Worm (Caenorhabditis elegans) whole organism, L3 larva: ENCODE measurements around the gene C46G7.2.

Experiments used
- ZK546.5 ChIP-seq: sonication (generic microtip); optimal IDR thresholded peaks from 2 replicates; lab custom pipeline; 2017; ENCODE audit warnings: missing biosample characterization, missing genetic modification characterization
- aly-2 ChIP-seq: fragments of 150-350 bp; optimal IDR thresholded peaks from 2 replicates; lab custom pipeline; 2014; ENCODE audit warnings: missing biosample characterization, missing genetic modification characterization
- ama-1 ChIP-seq: fragments of 150-350 bp; optimal IDR thresholded peaks from 2 replicates; lab custom pipeline; 2018
- ceh-16 ChIP-seq: sonication (generic microtip); optimal IDR thresholded peaks from 2 replicates; lab custom pipeline; 2017; ENCODE audit warnings: missing biosample characterization, missing genetic modification characterization
- ceh-9 ChIP-seq: sonication (generic microtip); optimal IDR thresholded peaks from 2 replicates; lab custom pipeline; 2018; ENCODE audit warnings: missing biosample characterization, missing genetic modification characterization
- egl-27 ChIP-seq: sonication (generic microtip); optimal IDR thresholded peaks from 4 replicates; lab custom pipeline; 2017; ENCODE audit warnings: missing biosample characterization, missing genetic modification reagents, missing genetic modification characterization
- egl-5 ChIP-seq: fragments of 150-350 bp; optimal IDR thresholded peaks from 2 replicates; lab custom pipeline; 2017; ENCODE audit warnings: missing biosample characterization, missing genetic modification reagents, missing genetic modification characterization, inconsistent platforms
- elt-1 ChIP-seq: fragments of 150-350 bp; optimal IDR thresholded peaks from 2 replicates; lab custom pipeline; 2014; ENCODE audit warnings: missing biosample characterization, missing genetic modification characterization
- eor-1 ChIP-seq, 2 experiments: fragments of 150-350 bp; optimal IDR thresholded peaks; 2 replicates each; lab custom pipeline; 2014 to 2018; ENCODE audit warnings: missing biosample characterization in 2 of 2, missing genetic modification characterization in 2 of 2
- fkh-2 ChIP-seq: fragments of 150-350 bp; optimal IDR thresholded peaks from 2 replicates; lab custom pipeline; 2014; ENCODE audit warnings: missing biosample characterization, missing genetic modification reagents, missing genetic modification characterization
- fos-1 ChIP-seq: fragments of 150-350 bp; optimal IDR thresholded peaks from 2 replicates; lab custom pipeline; 2014; ENCODE audit warnings: missing biosample characterization, missing genetic modification characterization
- jun-1 ChIP-seq: fragments of 150-350 bp; optimal IDR thresholded peaks from 2 replicates; lab custom pipeline; 2014; ENCODE audit warnings: missing biosample characterization, missing genetic modification reagents, missing genetic modification characterization
- lin-15B ChIP-seq: fragments of 150-350 bp; optimal IDR thresholded peaks from 2 replicates; lab custom pipeline; 2014; ENCODE audit warnings: missing biosample characterization, missing genetic modification characterization
- lin-39 ChIP-seq: fragments of 150-350 bp; optimal IDR thresholded peaks from 2 replicates; lab custom pipeline; 2018; ENCODE audit warnings: missing biosample characterization, missing genetic modification reagents, missing genetic modification characterization
- mdl-1 ChIP-seq: fragments of 150-350 bp; optimal IDR thresholded peaks from 2 replicates; lab custom pipeline; 2014; ENCODE audit warnings: missing biosample characterization, missing genetic modification characterization
- mml-1 ChIP-seq: fragments of 150-350 bp; sonication (generic microtip); optimal IDR thresholded peaks from 3 replicates; lab custom pipeline; 2014; ENCODE audit warnings: missing biosample characterization, missing genetic modification characterization
- nfya-1 ChIP-seq: sonication (generic microtip); optimal IDR thresholded peaks from 2 replicates; lab custom pipeline; 2017; ENCODE audit warnings: missing genetic modification characterization, mild to moderate bottlenecking, missing compliant biosample characterization, antibody characterized with exemption, moderate library complexity; ENCODE audit not compliant: insufficient read depth
- nhr-11 ChIP-seq: fragments of 150-350 bp; optimal IDR thresholded peaks from 2 replicates; lab custom pipeline; 2014; ENCODE audit warnings: missing biosample characterization, missing genetic modification characterization
- nhr-12 ChIP-seq: fragments of 150-350 bp; optimal IDR thresholded peaks from 2 replicates; lab custom pipeline; 2014; ENCODE audit warnings: missing biosample characterization, missing genetic modification characterization
- nhr-23 ChIP-seq: fragments of 150-350 bp; optimal IDR thresholded peaks from 2 replicates; lab custom pipeline; 2014; ENCODE audit warnings: missing biosample characterization, missing genetic modification reagents, missing genetic modification characterization
- nhr-25 ChIP-seq: sonication (generic microtip); optimal IDR thresholded peaks from 2 replicates; lab custom pipeline; 2017; ENCODE audit warnings: missing biosample characterization, missing genetic modification characterization
- nhr-28 ChIP-seq: fragments of 150-350 bp; optimal IDR thresholded peaks from 2 replicates; lab custom pipeline; 2014; ENCODE audit warnings: missing biosample characterization, missing genetic modification characterization
- nhr-43 ChIP-seq: sonication (generic microtip); optimal IDR thresholded peaks from 2 replicates; lab custom pipeline; 2016; ENCODE audit warnings: mild to moderate bottlenecking, missing genetic modification characterization, missing compliant biosample characterization; ENCODE audit not compliant: poor library complexity, severe bottlenecking
- nhr-76 ChIP-seq: fragments of 150-350 bp; sonication (generic microtip); optimal IDR thresholded peaks from 5 replicates; lab custom pipeline; 2014; ENCODE audit warnings: missing biosample characterization, missing genetic modification characterization
- nhr-77 ChIP-seq: fragments of 150-350 bp; optimal IDR thresholded peaks from 2 replicates; lab custom pipeline; 2014; ENCODE audit warnings: missing biosample characterization, missing genetic modification characterization
- pha-4 ChIP-seq: fragments of 150-350 bp; optimal IDR thresholded peaks from 2 replicates; lab custom pipeline; 2014; ENCODE audit warnings: missing biosample characterization, missing genetic modification reagents, missing genetic modification characterization
- pqm-1 ChIP-seq: fragments of 150-350 bp; optimal IDR thresholded peaks from 2 replicates; lab custom pipeline; 2017; ENCODE audit warnings: missing biosample characterization, missing genetic modification characterization, inconsistent platforms
- skn-1 ChIP-seq: fragments of 150-350 bp; optimal IDR thresholded peaks from 2 replicates; lab custom pipeline; 2014; ENCODE audit warnings: missing biosample characterization, missing genetic modification characterization
- tbx-2 ChIP-seq: sonication (generic microtip); optimal IDR thresholded peaks from 2 replicates; lab custom pipeline; 2016; ENCODE audit warnings: mild to moderate bottlenecking, missing genetic modification characterization, missing compliant biosample characterization
- unc-39 ChIP-seq: sonication (generic microtip); optimal IDR thresholded peaks from 4 replicates; lab custom pipeline; 2017; ENCODE audit warnings: missing biosample characterization, missing genetic modification characterization
- unc-62 ChIP-seq: fragments of 150-350 bp; sonication (generic microtip); optimal IDR thresholded peaks from 4 replicates; lab custom pipeline; 2014; ENCODE audit warnings: missing biosample characterization, missing genetic modification reagents, missing genetic modification characterization
- zag-1 ChIP-seq: fragments of 150-350 bp; optimal IDR thresholded peaks from 2 replicates; lab custom pipeline; 2014; ENCODE audit warnings: missing biosample characterization, missing genetic modification characterization
- ztf-11 ChIP-seq: fragments of 150-350 bp; optimal IDR thresholded peaks from 2 replicates; lab custom pipeline; 2014; ENCODE audit warnings: missing biosample characterization, missing genetic modification characterization
- ztf-4 ChIP-seq: fragments of 150-350 bp; optimal IDR thresholded peaks from 2 replicates; lab custom pipeline; 2014; ENCODE audit warnings: missing biosample characterization, missing genetic modification characterization

Gene C46G7.2

ce11 chrIV:5983191-5983590 lies 31.8 kb upstream of the C46G7.2 start:
- TF ChIP-seq pha-4 (tag; lab: Kevin White, UChicago): no peak
- TF ChIP-seq nhr-77: no peak
- no peak for TF ChIP-seq nhr-28 (tag; lab: Kevin White, UChicago)

- TF ChIP-seq lin-39 (tag; lab: Kevin White, UChicago): peak; percentile 8
- TF ChIP-seq nhr-28 (tag; lab: Kevin White, UChicago): no peak
- no peak for TF ChIP-seq nhr-11 (tag; lab: Kevin White, UChicago)
Observed at ce11 chrIV:5985422-5985821, 29.6 kb upstream of the C46G7.2 start.

ce11 chrIV:5985823-5986222 lies 29.2 kb upstream of the C46G7.2 start:
- TF ChIP-seq pqm-1 (tag; lab: Kevin White, UChicago): no peak
- no peak for TF ChIP-seq nhr-12 (tag; lab: Kevin White, UChicago)
- TF ChIP-seq egl-5 (tag; lab: Kevin White, UChicago): no peak
- TF ChIP-seq ama-1 (lab: Kevin White, UChicago): peak; percentile 39
- no peak for TF ChIP-seq egl-27 (tag; lab: Kevin White, UChicago)
- no peak for TF ChIP-seq mdl-1 (tag; lab: Kevin White, UChicago)
- TF ChIP-seq zag-1 (tag; lab: Kevin White, UChicago): no peak
- TF ChIP-seq eor-1 (tag; optimal IDR thresholded peaks at IDR 0.05; lab: Kevin White, UChicago): no peak
- TF ChIP-seq unc-39 (tag; lab: Kevin White, UChicago): no peak
- no peak for TF ChIP-seq ceh-16 (tag; lab: Kevin White, UChicago)
- no peak for TF ChIP-seq ZK546.5 (tag; lab: Kevin White, UChicago)
- no peak for TF ChIP-seq jun-1 (tag; lab: Kevin White, UChicago)
- TF ChIP-seq mml-1: no peak
- peak; percentile 1 for TF ChIP-seq aly-2 (tag; lab: Kevin White, UChicago)
- TF ChIP-seq, all 47 proteins: peak for 2

- no peak for TF ChIP-seq eor-1 (tag; optimal IDR thresholded peaks at IDR 0.05; lab: Kevin White, UChicago)
- TF ChIP-seq pha-4 (tag; lab: Kevin White, UChicago): no peak
- no peak for TF ChIP-seq nhr-11 (tag; lab: Kevin White, UChicago)
- TF ChIP-seq tbx-2 (tag; lab: Kevin White, UChicago): no peak
- TF ChIP-seq ceh-16 (tag; lab: Kevin White, UChicago): no peak
- TF ChIP-seq ztf-11 (tag; lab: Kevin White, UChicago): no peak
- no peak for TF ChIP-seq nhr-28 (tag; lab: Kevin White, UChicago)
- no peak for TF ChIP-seq jun-1 (tag; lab: Kevin White, UChicago)
- TF ChIP-seq skn-1 (tag; lab: Kevin White, UChicago): no peak
- TF ChIP-seq aly-2 (tag; lab: Kevin White, UChicago): no peak
- TF ChIP-seq ztf-4: no peak
- TF ChIP-seq pqm-1 (tag; lab: Kevin White, UChicago): no peak
Observed at ce11 chrIV:5986829-5987228, 28.2 kb upstream of the C46G7.2 start.

- TF ChIP-seq nhr-43 (tag; lab: Kevin White, UChicago) (no peak), lin-15B (tag; lab: Kevin White, UChicago) (no peak), nhr-77 (no peak), ama-1 (lab: Kevin White, UChicago) (no peak), ztf-4 (no peak), nhr-11 (tag; lab: Kevin White, UChicago) (no peak), pha-4 (tag; lab: Kevin White, UChicago) (no peak), ceh-16 (tag; lab: Kevin White, UChicago) (no peak), fkh-2 (tag; lab: Kevin White, UChicago) (no peak), fos-1 (no peak), nhr-76 (no peak), ceh-9 (no peak), unc-62 (GFP tag; lab: Kevin White, UChicago) (no peak), zag-1 (tag; lab: Kevin White, UChicago) (no peak), elt-1 (no peak), nhr-23 (tag; lab: Kevin White, UChicago) (no peak), nhr-25 (no peak), nfya-1 (tag; lab: Kevin White, UChicago) (no peak), eor-1 (tag; optimal IDR thresholded peaks at IDR 0.05; lab: Kevin White, UChicago) (no peak), nhr-28 (tag; lab: Kevin White, UChicago) (no peak)
Observed at ce11 chrIV:5990503-5990902, 24.5 kb upstream of the C46G7.2 start.
